Worm (Caenorhabditis elegans): ENCODE data around the gene ocr-3.

- TF ChIP-seq B0310.2 (tag; optimal IDR thresholded peaks at IDR 0.05) = no peak
- TF ChIP-seq hmbx-1 (tag; optimal IDR thresholded peaks at IDR 0.05) = no peak
- TF ChIP-seq ama-1 (optimal IDR thresholded peaks at IDR 0.05) = no peak
- no peak for TF ChIP-seq ets-7 (tag; optimal IDR thresholded peaks at IDR 0.05)
- TF ChIP-seq ceh-36 (tag; optimal IDR thresholded peaks at IDR 0.05) = no peak
- TF ChIP-seq flt-1 (GFP tag; IDR thresholded peaks at IDR 0.05) = peak; percentile 36; the same call in 1 of the 2 replicates
- TF ChIP-seq hmg-4 (GFP tag; optimal IDR thresholded peaks at IDR 0.05) = no peak
- no peak for TF ChIP-seq hnd-1 (tag; optimal IDR thresholded peaks at IDR 0.05)
- peak; percentile 70 for TF ChIP-seq pes-1 (GFP tag; IDR thresholded peaks at IDR 0.05)
- peak; percentile 70; the same call in 1 of the 2 replicates for TF ChIP-seq sea-1 (GFP tag; conservative IDR thresholded peaks at IDR 0.05)
- no peak for TF ChIP-seq ceh-13 (GFP tag; optimal IDR thresholded peaks at IDR 0.05)
- no peak for TF ChIP-seq F13C5.2 (tag; optimal IDR thresholded peaks at IDR 0.05)
- TF ChIP-seq tbx-11 (GFP tag; IDR thresholded peaks at IDR 0.05) = 0 out of 2 replicates have a peak, but pooled peaks have one; percentile 55
- TF ChIP-seq scrt-1 (GFP tag; IDR thresholded peaks at IDR 0.05) = no peak; the same call in 1 of the 2 replicates
Observed at ce11 chrX:15200720-15201119, 32.2 kb downstream of the ocr-3 start.

Measured in whole organism, early embryonic.